Worm (Caenorhabditis elegans): Measurements from ENCODE around the gene T08G3.13.

DNA sequence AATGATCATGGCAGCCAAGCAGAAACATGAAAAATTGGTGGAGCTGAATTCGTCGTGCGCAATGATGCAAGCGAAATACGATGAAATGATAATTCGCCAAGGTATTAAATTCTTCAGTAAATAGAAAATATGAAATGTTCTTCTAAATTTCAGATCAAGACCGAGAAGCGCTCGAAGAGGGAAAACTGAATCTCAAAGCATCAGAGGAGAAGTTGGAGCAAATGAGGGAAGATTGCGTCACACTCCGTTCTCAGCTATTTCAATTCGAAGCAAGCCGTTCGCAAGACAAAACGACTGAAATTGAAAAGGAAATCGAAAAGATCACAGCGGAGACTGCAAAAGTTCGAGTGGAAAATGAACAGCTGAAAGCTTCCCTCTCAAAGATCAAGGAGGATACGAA is 41.5 kb upstream of the T08G3.13 start:
- no peak for TF ChIP-seq lsy-2 (tag; optimal IDR thresholded peaks at IDR 0.05)
- no peak for TF ChIP-seq blmp-1 (tag; optimal IDR thresholded peaks at IDR 0.05)
- TF ChIP-seq snpc-4 (tag; optimal IDR thresholded peaks at IDR 0.05): no peak
- no peak for TF ChIP-seq ces-1 (GFP tag; optimal IDR thresholded peaks at IDR 0.05)
- no peak for TF ChIP-seq mls-2 (tag; optimal IDR thresholded peaks at IDR 0.05)
- TF ChIP-seq bed-3 (GFP tag; optimal IDR thresholded peaks at IDR 0.05): no peak
- TF ChIP-seq M03D4.4 (tag; optimal IDR thresholded peaks at IDR 0.05): no peak
- TF ChIP-seq sptf-1 (tag; optimal IDR thresholded peaks at IDR 0.05): no peak
- no peak for TF ChIP-seq pha-4 (tag; optimal IDR thresholded peaks at IDR 0.05)
- no peak for TF ChIP-seq mab-5 (tag; optimal IDR thresholded peaks at IDR 0.05)
- TF ChIP-seq lin-13 (tag; optimal IDR thresholded peaks at IDR 0.05): no peak

Measured in whole organism, mixed stage, embryonic.